Worm (Caenorhabditis elegans) whole organism, young adult: ENCODE measurements around the gene srh-89.

ENCODE experiments used
- F57A8.1 ChIP-seq: fragments of 200-800 bp; sonication (Bioruptor generic); optimal IDR thresholded peaks from 2 replicates; lab custom pipeline; 2018; ENCODE audit warnings: mild to moderate bottlenecking, missing genetic modification characterization, moderate library complexity, missing compliant biosample characterization
- Y79H2A.3 ChIP-seq: fragments of 200-800 bp; sonication (Bioruptor generic); conservative IDR thresholded peaks from 2 replicates; pipeline ENCODE4 v1.3.6; 2022; ENCODE audit warnings: missing genetic modification reagents, missing genetic modification characterization, missing compliant biosample characterization
- athp-1 ChIP-seq: sonication (generic microtip); optimal IDR thresholded peaks from 2 replicates; lab custom pipeline; 2017; ENCODE audit warnings: mild to moderate bottlenecking, missing genetic modification characterization, missing compliant biosample characterization
- attf-3 ChIP-seq: fragments of 200-800 bp; sonication (Bioruptor generic); conservative IDR thresholded peaks from 2 replicates; pipeline ENCODE4 v1.3.6; 2022; ENCODE audit warnings: missing genetic modification reagents, missing genetic modification characterization, missing compliant biosample characterization
- cebp-2 ChIP-seq: fragments of 200-800 bp; sonication (Bioruptor generic); IDR thresholded peaks from 2 replicates; pipeline ENCODE4 v1.3.6; 2022; ENCODE audit warnings: missing genetic modification characterization, missing compliant biosample characterization
- ceh-91 ChIP-seq: fragments of 200-800 bp; sonication (Bioruptor generic); IDR thresholded peaks from 2 replicates; pipeline ENCODE4 v1.3.6; 2022; ENCODE audit warnings: missing genetic modification reagents, missing genetic modification characterization, missing compliant biosample characterization
- madf-3 ChIP-seq: fragments of 200-800 bp; sonication (Bioruptor generic); IDR thresholded peaks from 2 replicates; pipeline ENCODE4 v1.3.6; 2022; ENCODE audit warnings: missing genetic modification reagents, missing genetic modification characterization, missing compliant biosample characterization
- pbrm-1 ChIP-seq: fragments of 200-800 bp; sonication (Bioruptor generic); IDR thresholded peaks from 2 replicates; pipeline ENCODE4 v1.3.6; 2022; ENCODE audit warnings: missing genetic modification reagents, missing genetic modification characterization, missing compliant biosample characterization
- pha-4 ChIP-seq: fragments of 150-350 bp; sonication (generic microtip); optimal IDR thresholded peaks from 2 replicates; lab custom pipeline; 2014; ENCODE audit warnings: missing biosample characterization, missing genetic modification reagents, missing genetic modification characterization

DNA sequence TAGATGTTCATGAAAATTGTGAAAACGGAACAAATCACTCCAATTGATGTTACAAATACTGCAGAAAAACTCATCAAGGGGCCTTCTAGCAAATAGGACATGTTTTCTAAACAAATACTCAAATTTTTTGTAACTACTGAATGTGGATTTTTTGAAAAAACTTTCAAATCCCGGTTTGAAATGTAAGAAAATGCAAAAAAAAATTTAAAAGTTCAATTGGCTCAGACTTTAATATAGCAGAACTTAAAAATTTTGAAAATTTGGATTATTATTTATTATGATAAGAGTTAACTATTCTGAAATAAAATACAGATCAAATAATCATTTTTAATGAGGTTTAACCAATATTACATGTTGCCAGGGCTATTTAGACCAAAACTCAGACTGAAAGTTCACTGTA lies 25.7 kb upstream of the srh-89 start, which contains the start of gene srbc-9:
- no peak for TF ChIP-seq attf-3 (GFP tag; lab: Robert Waterston, UW)
- no peak for TF ChIP-seq Y79H2A.3
- TF ChIP-seq athp-1 = no peak
- no peak for TF ChIP-seq madf-3
- no peak for TF ChIP-seq F57A8.1 (GFP tag; lab: Kevin White, UChicago)
- TF ChIP-seq pbrm-1 (GFP tag; lab: Robert Waterston, UW) = no peak
- no peak for TF ChIP-seq pha-4 (tag; lab: Kevin White, UChicago)
- no peak for TF ChIP-seq ceh-91 (GFP tag; lab: Robert Waterston, UW)
- TF ChIP-seq cebp-2 (GFP tag; lab: Robert Waterston, UW) = no peak
